Fruit fly (Drosophila melanogaster) whole organism, embryonic: Measurements from ENCODE around the gene Caf1-55.

ENCODE experiments used
- Antp ChIP-seq: fragments of 200-800 bp; sonication (Bioruptor generic); optimal IDR thresholded peaks from 3 replicates; lab custom pipeline; 2016; ENCODE audit warnings: missing biosample characterization, missing genetic modification characterization
- CG10209 ChIP-seq: fragments of 200-800 bp; sonication (Bioruptor generic); optimal IDR thresholded peaks from 3 replicates; lab custom pipeline; 2017; ENCODE audit warnings: missing biosample characterization, mild to moderate bottlenecking, missing genetic modification characterization, missing genetic modification reagents
- CG12155 ChIP-seq: fragments of 200-800 bp; sonication (Bioruptor generic); optimal IDR thresholded peaks from 3 replicates; lab custom pipeline; 2016; ENCODE audit warnings: missing biosample characterization, missing genetic modification characterization
- CG12299 ChIP-seq: fragments of 200-800 bp; sonication (Bioruptor generic); optimal IDR thresholded peaks from 2 replicates; lab custom pipeline; 2018; ENCODE audit warnings: missing biosample characterization, mild to moderate bottlenecking, missing genetic modification characterization
- CG1233 ChIP-seq: fragments of 200-800 bp; sonication (Bioruptor generic); optimal IDR thresholded peaks from 4 replicates; lab custom pipeline; 2018; ENCODE audit warnings: missing biosample characterization, mild to moderate bottlenecking, missing genetic modification characterization
- CG13624 ChIP-seq: fragments of 200-800 bp; sonication (Bioruptor generic); optimal IDR thresholded peaks from 2 replicates; lab custom pipeline; 2016; ENCODE audit warnings: missing biosample characterization, missing genetic modification characterization
- CG15479 ChIP-seq: fragments of 200-800 bp; sonication (Bioruptor generic); optimal IDR thresholded peaks from 3 replicates; lab custom pipeline; 2019; ENCODE audit warnings: missing biosample characterization, mild to moderate bottlenecking, missing genetic modification characterization, moderate library complexity
- CG1603 ChIP-seq: fragments of 200-800 bp; sonication (Bioruptor generic); optimal IDR thresholded peaks from 2 replicates; lab custom pipeline; 2019; ENCODE audit warnings: missing biosample characterization, mild to moderate bottlenecking, missing genetic modification characterization, moderate library complexity
- CG17829 ChIP-seq: fragments of 200-800 bp; optimal IDR thresholded peaks from 2 replicates; lab custom pipeline; 2019; ENCODE audit warnings: missing biosample characterization, mild to moderate bottlenecking, missing genetic modification characterization, moderate library complexity
- CG18619 ChIP-seq: fragments of 200-800 bp; sonication (Bioruptor generic); optimal IDR thresholded peaks from 3 replicates; lab custom pipeline; 2017; ENCODE audit warnings: missing biosample characterization, mild to moderate bottlenecking, missing genetic modification characterization
- CG2116 ChIP-seq: fragments of 200-800 bp; sonication (Bioruptor generic); optimal IDR thresholded peaks from 3 replicates; lab custom pipeline; 2018; ENCODE audit warnings: missing biosample characterization, mild to moderate bottlenecking, missing genetic modification characterization
- CG2202 ChIP-seq: fragments of 200-800 bp; sonication (Bioruptor generic); optimal IDR thresholded peaks from 2 replicates; lab custom pipeline; 2018; ENCODE audit warnings: missing biosample characterization, mild to moderate bottlenecking, missing genetic modification characterization
- CG3163 ChIP-seq: fragments of 200-800 bp; sonication (Bioruptor generic); optimal IDR thresholded peaks from 3 replicates; lab custom pipeline; 2016; ENCODE audit warnings: missing biosample characterization, missing genetic modification characterization
- CG32767 ChIP-seq: fragments of 200-800 bp; sonication (Bioruptor generic); IDR thresholded peaks from 2 replicates; pipeline ENCODE4 v1.3.6; 2022; ENCODE audit warnings: missing biosample characterization, missing genetic modification characterization
- CG6689 ChIP-seq: fragments of 200-800 bp; sonication (Bioruptor generic); IDR thresholded peaks from 2 replicates; pipeline ENCODE4 v1.3.6; 2022; ENCODE audit warnings: missing biosample characterization, missing genetic modification characterization
- CG6854 ChIP-seq: fragments of 200-800 bp; sonication (Bioruptor generic); optimal IDR thresholded peaks from 3 replicates; lab custom pipeline; 2017; ENCODE audit warnings: missing biosample characterization, mild to moderate bottlenecking, missing genetic modification characterization
- CG7987 ChIP-seq: fragments of 200-800 bp; sonication (Bioruptor generic); optimal IDR thresholded peaks from 2 replicates; lab custom pipeline; 2018; ENCODE audit warnings: missing biosample characterization, mild to moderate bottlenecking, missing genetic modification characterization, moderate library complexity
- CG8478 ChIP-seq: fragments of >200 bp; optimal IDR thresholded peaks from 2 replicates; lab custom pipeline; 2018
- CG9817 ChIP-seq: fragments of 200-800 bp; sonication (Bioruptor generic); optimal IDR thresholded peaks from 2 replicates; lab custom pipeline; 2018; ENCODE audit warnings: missing biosample characterization, mild to moderate bottlenecking, missing genetic modification characterization, moderate library complexity
- D ChIP-seq, 2 experiments: fragments of 200-800 bp in 1 of 2; fragments of >200 bp in 1 of 2; sonication (Bioruptor generic) in 1 of 2; optimal IDR thresholded peaks; 2 replicates in 1 of 2; 3 replicates in 1 of 2; lab custom pipeline; 2017; ENCODE audit warnings: mild to moderate bottlenecking in 1 of 2, missing biosample characterization in 1 of 2, missing genetic modification characterization in 1 of 2, missing genetic modification reagents in 1 of 2
- Dip3 ChIP-seq: fragments of 200-800 bp; sonication (Bioruptor generic); optimal IDR thresholded peaks from 3 replicates; lab custom pipeline; 2016; ENCODE audit warnings: missing biosample characterization, missing genetic modification characterization
- Dll ChIP-seq: fragments of 200-800 bp; sonication (Bioruptor generic); IDR thresholded peaks from 4 replicates; pipeline ENCODE4 v1.3.6; 2022; ENCODE audit warnings: missing biosample characterization, missing genetic modification characterization; ENCODE audit not compliant: partially characterized antibody
- Gug ChIP-seq: fragments of 200-800 bp; sonication (Bioruptor generic); IDR thresholded peaks from 4 replicates; pipeline ENCODE4 v1.3.6; 2022; ENCODE audit warnings: missing biosample characterization, missing genetic modification characterization
- HmgD ChIP-seq: fragments of 200-800 bp; sonication (Bioruptor generic); optimal IDR thresholded peaks from 3 replicates; lab custom pipeline; 2016; ENCODE audit warnings: missing biosample characterization, missing genetic modification characterization
- Kr ChIP-seq: fragments of 200-800 bp; sonication (Bioruptor generic); optimal IDR thresholded peaks from 2 replicates; lab custom pipeline; 2017; ENCODE audit warnings: missing biosample characterization, mild to moderate bottlenecking, missing genetic modification characterization
- NC2β ChIP-seq: fragments of 200-800 bp; sonication (Bioruptor generic); optimal IDR thresholded peaks from 2 replicates; lab custom pipeline; 2016; ENCODE audit warnings: missing biosample characterization, missing genetic modification characterization
- Pdp1 ChIP-seq, 2 experiments: fragments of 200-800 bp; sonication (Bioruptor generic); optimal IDR thresholded peaks; 3 replicates each; lab custom pipeline; 2016; ENCODE audit warnings: missing biosample characterization in 2 of 2, missing genetic modification characterization in 2 of 2, mild to moderate bottlenecking in 1 of 2, moderate library complexity in 1 of 2
- Rfx ChIP-seq: fragments of 200-800 bp; sonication (Bioruptor generic); IDR thresholded peaks from 2 replicates; pipeline ENCODE4 v1.3.6; 2022; ENCODE audit warnings: missing biosample characterization, missing genetic modification characterization
- Sin3A ChIP-seq: fragments of >200 bp; optimal IDR thresholded peaks from 2 replicates; lab custom pipeline; 2018
- Sry-δ ChIP-seq: fragments of 200-800 bp; sonication (Bioruptor generic); optimal IDR thresholded peaks from 2 replicates; lab custom pipeline; 2016; ENCODE audit warnings: missing biosample characterization, missing genetic modification characterization
- al ChIP-seq: fragments of 200-800 bp; sonication (Bioruptor generic); IDR thresholded peaks from 2 replicates; pipeline ENCODE4 v1.3.6; 2022; ENCODE audit warnings: missing biosample characterization, missing genetic modification characterization
- bbx ChIP-seq: fragments of 200-800 bp; sonication (Bioruptor generic); IDR thresholded peaks from 2 replicates; pipeline ENCODE4 v1.3.6; 2022; ENCODE audit warnings: missing biosample characterization, missing genetic modification characterization; ENCODE audit not compliant: partially characterized antibody
- bigmax ChIP-seq: fragments of 200-800 bp; sonication (Bioruptor generic); optimal IDR thresholded peaks from 2 replicates; lab custom pipeline; 2018; ENCODE audit warnings: missing biosample characterization, mild to moderate bottlenecking, missing genetic modification characterization
- cas ChIP-seq: fragments of 200-800 bp; sonication (Bioruptor generic); IDR thresholded peaks from 2 replicates; pipeline ENCODE4 v1.3.6; 2022; ENCODE audit warnings: missing biosample characterization, missing genetic modification characterization
- dmrt99B ChIP-seq: fragments of 200-800 bp; sonication (Bioruptor generic); optimal IDR thresholded peaks from 2 replicates; lab custom pipeline; 2018; ENCODE audit warnings: missing biosample characterization, mild to moderate bottlenecking, missing genetic modification characterization, moderate library complexity
- dpn ChIP-seq, 2 experiments: fragments of 200-800 bp; sonication (Bioruptor generic); optimal IDR thresholded peaks; 3 replicates each; lab custom pipeline; 2016; ENCODE audit warnings: missing biosample characterization in 2 of 2, missing genetic modification characterization in 2 of 2
- mld ChIP-seq: fragments of 200-800 bp; sonication (Bioruptor generic); IDR thresholded peaks from 3 replicates; pipeline ENCODE4 v1.3.6; 2022; ENCODE audit warnings: missing biosample characterization, missing genetic modification characterization; ENCODE audit not compliant: partially characterized antibody
- pfk ChIP-seq: fragments of 200-800 bp; sonication (Bioruptor generic); optimal IDR thresholded peaks from 2 replicates; lab custom pipeline; 2018; ENCODE audit warnings: missing biosample characterization, mild to moderate bottlenecking, missing genetic modification characterization, moderate library complexity
- pum ChIP-seq: fragments of 200-800 bp; sonication (Bioruptor generic); optimal IDR thresholded peaks from 2 replicates; lab custom pipeline; 2016; ENCODE audit warnings: missing biosample characterization, missing genetic modification characterization
- row ChIP-seq: fragments of 200-800 bp; sonication (Bioruptor generic); IDR thresholded peaks from 3 replicates; pipeline ENCODE4 v1.3.6; 2022; ENCODE audit warnings: missing biosample characterization, missing genetic modification characterization
- sna ChIP-seq: fragments of 200-800 bp; sonication (Bioruptor generic); IDR thresholded peaks from 2 replicates; pipeline ENCODE4 v1.3.6; 2022; ENCODE audit warnings: missing biosample characterization, missing genetic modification characterization; ENCODE audit not compliant: partially characterized antibody
- ssp ChIP-seq: fragments of 200-800 bp; sonication (Bioruptor generic); IDR thresholded peaks from 2 replicates; pipeline ENCODE4 v1.3.6; 2022; ENCODE audit warnings: missing biosample characterization, missing genetic modification characterization
- stc ChIP-seq: fragments of 200-800 bp; sonication (Bioruptor generic); IDR thresholded peaks from 2 replicates; pipeline ENCODE4 v1.3.6; 2022; ENCODE audit warnings: missing biosample characterization, missing genetic modification characterization
- tin ChIP-seq: fragments of 200-800 bp; sonication (Bioruptor generic); optimal IDR thresholded peaks from 3 replicates; lab custom pipeline; 2016; ENCODE audit warnings: missing biosample characterization, missing genetic modification characterization
- tna ChIP-seq: fragments of 200-800 bp; sonication (Bioruptor generic); IDR thresholded peaks from 2 replicates; pipeline ENCODE4 v1.3.6; 2022; ENCODE audit warnings: missing biosample characterization, missing genetic modification characterization; ENCODE audit not compliant: partially characterized antibody
- vfl ChIP-seq: fragments of 200-800 bp; sonication (Bioruptor generic); optimal IDR thresholded peaks from 2 replicates; lab custom pipeline; 2016; ENCODE audit warnings: missing biosample characterization, missing genetic modification characterization
- wdn ChIP-seq: fragments of 200-800 bp; sonication (Bioruptor generic); IDR thresholded peaks from 2 replicates; pipeline ENCODE4 v1.3.6; 2022; ENCODE audit warnings: missing biosample characterization, missing genetic modification characterization
- zen2 ChIP-seq: fragments of 200-800 bp; sonication (Bioruptor generic); IDR thresholded peaks from 3 replicates; pipeline ENCODE4 v1.3.6; 2022; ENCODE audit warnings: missing biosample characterization, missing genetic modification characterization; ENCODE audit not compliant: partially characterized antibody

Caf1-55 gene

DNA sequence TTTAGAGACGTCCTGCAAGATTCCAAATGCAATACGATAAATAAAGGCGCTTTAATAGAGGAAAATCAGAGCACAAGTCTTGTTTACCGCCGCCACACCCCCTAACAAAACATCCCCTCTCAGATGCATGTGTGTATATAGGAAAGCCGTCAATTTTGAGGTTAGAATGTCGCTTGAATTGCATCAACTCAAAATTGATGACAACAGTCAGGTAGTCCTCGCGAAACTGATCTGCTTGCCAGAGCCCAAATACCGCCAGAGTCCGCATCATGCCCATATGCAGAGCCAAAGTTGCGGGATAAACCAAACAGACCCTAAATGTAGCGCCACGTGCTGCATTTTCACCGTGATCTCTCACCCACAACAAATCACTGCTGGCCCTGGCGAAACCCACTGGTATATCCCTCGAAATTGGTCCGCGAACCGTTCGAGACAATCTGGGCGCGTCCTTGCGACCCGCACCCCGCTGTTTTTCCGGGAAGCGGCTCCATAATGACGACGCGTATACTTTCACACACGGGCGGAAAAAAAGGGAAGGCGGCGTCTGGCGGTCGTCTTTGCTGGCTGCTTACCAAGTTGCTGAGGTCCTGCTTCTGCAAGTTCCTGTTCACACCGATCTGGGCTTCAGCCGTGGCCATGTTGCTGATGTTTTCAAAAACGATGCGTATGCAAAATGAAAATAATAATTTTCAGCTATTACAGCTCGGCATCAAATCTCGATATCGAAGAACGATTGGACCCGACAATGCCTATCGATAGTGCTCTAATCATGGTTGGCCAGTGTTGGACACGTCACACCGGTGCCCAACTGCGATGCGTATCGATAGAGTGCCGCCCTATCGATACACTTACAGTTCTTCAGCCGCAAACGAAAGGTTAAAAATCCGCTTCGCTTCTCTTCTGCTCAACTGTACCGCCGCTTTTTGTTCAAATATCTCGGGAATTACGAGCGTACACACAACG, 37.6 kb downstream of the Caf1-55 start, which contains the start of the genes eIF2gamma and Set (continued):
- peak; percentile 45; the same call in 2 of the 3 replicates for TF ChIP-seq row
- TF ChIP-seq Dip3 (GFP tag; lab: Kevin White, UChicago): peak; percentile 59
- TF ChIP-seq CG9817 (tag; lab: Kevin White, UChicago): peak; percentile 22
- TF ChIP-seq CG13624: peak; percentile 37
- no peak for TF ChIP-seq Kr (GFP tag; lab: Kevin White, UChicago)
- TF ChIP-seq dmrt99B (tag; lab: Kevin White, UChicago): no peak
- TF ChIP-seq CG6689: no peak
- peak; percentile 9 for TF ChIP-seq CG3163 (GFP tag; lab: Kevin White, UChicago)
- TF ChIP-seq CG18619 (GFP tag; lab: Kevin White, UChicago): no peak
- peak; percentile 96 for TF ChIP-seq CG2116 (GFP tag; lab: Kevin White, UChicago)
- TF ChIP-seq bigmax (GFP tag; lab: Kevin White, UChicago): peak; percentile 95
- peak; percentile 45 for TF ChIP-seq al
- peak; percentile 86 for TF ChIP-seq Rfx (GFP tag; lab: Robert Waterston, UW)
- TF ChIP-seq CG1603: no peak
- TF ChIP-seq Antp (GFP tag; lab: Kevin White, UChicago): peak; percentile 47
- TF ChIP-seq CG12299: no peak
- no peak for TF ChIP-seq CG10209 (GFP tag; lab: Kevin White, UChicago)
- 0 out of 2 replicates have a peak, but pooled peaks have one; percentile 29 for TF ChIP-seq cas (GFP tag; lab: Robert Waterston, UW)
- no peak for TF ChIP-seq CG1233 (GFP tag; lab: Kevin White, UChicago)
- peak; percentile 2 for TF ChIP-seq NC2β (GFP tag; lab: Kevin White, UChicago)
- no peak for TF ChIP-seq CG6854 (GFP tag; lab: Kevin White, UChicago)
- TF ChIP-seq CG32767 (GFP tag; lab: Robert Waterston, UW): 0 out of 2 replicates have a peak, but pooled peaks have one; percentile 44
- TF ChIP-seq mld (GFP tag; lab: Robert Waterston, UW): peak; percentile 99
- TF ChIP-seq CG15479 (GFP tag; lab: Kevin White, UChicago): peak; percentile 36
- peak; percentile 43 for TF ChIP-seq D (optimal IDR thresholded peaks at IDR 0.05; lab: Kevin White, UChicago)
- no peak for TF ChIP-seq D (GFP tag; optimal IDR thresholded peaks at IDR 0.05; lab: Kevin White, UChicago)
- peak; percentile 67 for TF ChIP-seq Sin3A
- TF ChIP-seq wdn (GFP tag; lab: Robert Waterston, UW): 0 out of 2 replicates have a peak, but pooled peaks have one; percentile 13
- no peak for TF ChIP-seq CG8478 (lab: Kevin White, UChicago)
- no peak for TF ChIP-seq CG2202 (tag; lab: Kevin White, UChicago)
- TF ChIP-seq HmgD: peak; percentile 79
- TF ChIP-seq dpn (GFP tag; optimal IDR thresholded peaks at IDR 0.05; lab: Kevin White, UChicago): peak in 1 of 2 experiments; percentile 66
- peak in 1 of 2 experiments; percentile 12 for TF ChIP-seq Pdp1 (GFP tag; optimal IDR thresholded peaks at IDR 0.05; lab: Kevin White, UChicago)
- TF ChIP-seq Dll: peak; percentile 91
- TF ChIP-seq CG17829 (tag; lab: Kevin White, UChicago): peak; percentile 54
- peak; percentile 44 for TF ChIP-seq tin (GFP tag; lab: Kevin White, UChicago)
- TF ChIP-seq tna: peak; percentile 98
- TF ChIP-seq Gug (GFP tag; lab: Robert Waterston, UW): peak; percentile 58; the same call in 1 of the 4 replicates
- TF ChIP-seq ssp (GFP tag; lab: Robert Waterston, UW): peak; percentile 52
- no peak for TF ChIP-seq pfk (GFP tag; lab: Kevin White, UChicago)
- TF ChIP-seq stc (GFP tag; lab: Robert Waterston, UW): no peak
- TF ChIP-seq CG7987 (GFP tag; lab: Kevin White, UChicago): peak; percentile 42
- TF ChIP-seq Sry-δ: peak; percentile 92
- TF ChIP-seq vfl (GFP tag; lab: Kevin White, UChicago): peak; percentile 35
- peak; percentile 88 for TF ChIP-seq sna
- no peak for TF ChIP-seq pum (GFP tag; lab: Kevin White, UChicago)
- TF ChIP-seq zen2 (GFP tag; lab: Robert Waterston, UW): peak; percentile 98
- TF ChIP-seq CG12155: peak; percentile 30
- peak; percentile 99 for TF ChIP-seq bbx (GFP tag; lab: Robert Waterston, UW)
